Fruit fly (Drosophila melanogaster): ENCODE data around the gene Etl1.

Etl1 gene

DNA sequence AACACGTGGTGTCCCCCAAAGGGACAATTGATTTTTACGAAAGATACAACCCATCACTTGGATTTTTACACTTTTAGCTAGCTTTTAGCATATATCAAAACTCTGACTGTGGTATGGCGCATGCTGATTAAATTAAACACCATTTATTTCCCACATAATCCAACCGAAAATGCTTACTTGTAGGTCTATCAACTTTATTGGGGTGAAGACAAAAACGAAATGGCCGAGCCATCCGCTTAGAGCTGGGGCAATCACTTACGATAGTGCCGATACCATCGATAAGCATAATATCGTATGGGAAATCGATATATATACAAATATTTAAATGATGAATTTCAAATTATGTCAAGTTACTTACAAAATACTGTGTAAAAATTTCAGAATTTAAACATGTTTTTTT lies 15.1 kb downstream of the Etl1 start, which contains the start of gene RpS2:
RpS2 (minus strand) TSS at position 257 of the 400 bp plus-strand sequence.
- TF ChIP-seq CG17801 (GFP tag; optimal IDR thresholded peaks at IDR 0.05; ENCODE audit: partially characterized antibody) = peak; percentile 44

- TF ChIP-seq CG17801 (GFP tag; optimal IDR thresholded peaks at IDR 0.05; ENCODE audit: partially characterized antibody) = peak; percentile 86
These were observed 17.5 kb downstream of the Etl1 start, which contains the start of gene Bka for dm6 chr2L:9894871-9895364. Gene Bka, plus strand, starts transcription at chr2L:9895287.

dm6 chr2L:9894193-9894592 lies 18.2 kb downstream of the Etl1 start:
- no peak for TF ChIP-seq CG17801 (GFP tag; optimal IDR thresholded peaks at IDR 0.05; ENCODE audit: partially characterized antibody)

DNA sequence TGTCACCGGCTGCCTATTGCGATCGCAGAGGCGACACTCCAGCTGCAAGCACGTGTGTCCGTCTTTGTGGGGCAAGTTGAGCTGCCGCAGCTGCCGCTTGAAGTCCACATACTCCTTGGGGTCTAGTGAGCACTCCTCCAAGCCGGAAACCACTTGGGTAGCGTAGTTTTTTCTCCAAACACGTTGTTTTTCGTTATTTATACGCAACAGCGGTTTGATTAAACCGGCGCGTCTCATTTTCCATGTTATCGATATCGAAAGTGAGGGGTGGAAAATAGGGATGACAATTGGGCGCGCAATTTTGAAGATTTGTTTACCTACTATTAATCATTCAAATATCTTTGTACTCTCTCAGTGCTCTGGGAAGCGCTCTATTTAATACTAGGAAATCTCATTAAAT lies 19.2 kb downstream of the Etl1 start, which contains the start of gene mtDNA-helicase:
mtDNA-helicase (minus strand) TSS at position 264 of the 400 bp plus-strand sequence.
- TF ChIP-seq CG17801 (GFP tag; optimal IDR thresholded peaks at IDR 0.05; ENCODE audit: partially characterized antibody) = no peak

DNA sequence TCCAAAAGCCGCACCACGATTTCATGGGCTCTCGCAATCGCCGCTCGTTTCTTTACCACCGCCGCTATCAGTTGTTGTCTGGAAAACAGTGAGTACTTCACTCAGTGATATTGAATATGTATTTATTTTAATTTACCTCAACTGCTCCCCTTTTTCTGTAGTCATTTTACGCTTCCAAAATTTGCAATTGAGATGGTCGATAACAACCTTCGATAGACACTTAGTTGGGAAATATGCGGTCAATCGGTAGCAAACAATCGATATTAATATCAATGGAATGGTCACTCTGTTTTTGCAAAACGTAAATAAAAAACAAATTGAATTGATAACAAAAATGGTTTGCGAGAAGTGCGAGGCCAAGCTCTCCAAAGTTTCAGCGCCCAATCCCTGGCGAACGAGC lies 21.8 kb downstream of the Etl1 start, which contains the start of the genes CG34183 and CG4537:
CG34183 (minus strand) TSS at position 197 of the 400 bp plus-strand sequence.
CG4537 (plus strand) TSS at position 310 of the 400 bp plus-strand sequence.
- TF ChIP-seq CG17801 (GFP tag; optimal IDR thresholded peaks at IDR 0.05; ENCODE audit: partially characterized antibody) = peak; percentile 71

DNA sequence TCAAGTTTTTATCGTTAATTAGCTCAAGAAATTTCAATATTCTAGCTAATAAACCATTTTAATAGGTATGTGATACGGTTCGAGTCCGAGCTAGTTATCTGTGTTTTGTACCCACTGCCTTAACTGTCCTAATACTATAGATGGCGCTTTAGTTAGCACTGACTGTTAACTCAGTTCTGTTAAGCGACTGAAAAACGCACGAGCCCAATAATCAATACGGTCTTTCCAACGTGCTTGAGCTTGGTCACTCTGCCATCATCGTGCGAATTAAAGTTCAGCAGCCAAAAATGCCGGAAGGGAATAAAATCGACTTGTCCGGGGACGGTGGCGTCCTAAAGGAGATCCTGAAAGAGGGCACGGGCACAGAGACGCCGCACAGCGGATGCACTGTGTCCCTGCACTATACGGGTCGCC lies 24.5 kb downstream of the Etl1 start, which contains the start of gene Fkbp59:
Fkbp59 (plus strand) TSS at position 150 of the 414 bp plus-strand sequence.
- no peak for TF ChIP-seq CG17801 (GFP tag; optimal IDR thresholded peaks at IDR 0.05; ENCODE audit: partially characterized antibody)

DNA sequence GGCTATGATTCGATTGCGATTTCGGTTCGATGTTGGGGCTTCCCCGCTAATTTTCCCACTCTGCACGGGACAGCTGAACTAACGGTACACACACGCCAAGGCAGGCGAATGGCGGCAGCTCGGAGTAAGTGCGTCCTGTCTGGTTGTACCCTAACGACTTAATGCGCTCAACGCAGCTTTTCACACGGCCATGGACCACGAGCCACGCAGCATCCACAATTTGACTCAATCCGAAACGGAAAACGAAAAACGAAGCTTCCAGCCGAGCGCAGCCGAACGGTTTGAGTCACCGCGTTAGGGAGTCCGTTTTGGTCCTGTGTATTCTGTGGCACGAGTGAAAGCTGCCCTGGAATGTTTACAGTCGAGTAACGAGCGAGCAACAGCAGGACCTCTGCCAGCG lies 26.3 kb downstream of the Etl1 start, which contains the start of gene nAChRalpha6:
nAChRalpha6 (minus strand) TSS at position 165 of the 400 bp plus-strand sequence.
- no peak for TF ChIP-seq CG17801 (GFP tag; optimal IDR thresholded peaks at IDR 0.05; ENCODE audit: partially characterized antibody)

dm6 chr2L:9882393-9882971 lies 29.9 kb downstream of the Etl1 start:
- TF ChIP-seq CG17801 (GFP tag; optimal IDR thresholded peaks at IDR 0.05; ENCODE audit: partially characterized antibody) = no peak

DNA sequence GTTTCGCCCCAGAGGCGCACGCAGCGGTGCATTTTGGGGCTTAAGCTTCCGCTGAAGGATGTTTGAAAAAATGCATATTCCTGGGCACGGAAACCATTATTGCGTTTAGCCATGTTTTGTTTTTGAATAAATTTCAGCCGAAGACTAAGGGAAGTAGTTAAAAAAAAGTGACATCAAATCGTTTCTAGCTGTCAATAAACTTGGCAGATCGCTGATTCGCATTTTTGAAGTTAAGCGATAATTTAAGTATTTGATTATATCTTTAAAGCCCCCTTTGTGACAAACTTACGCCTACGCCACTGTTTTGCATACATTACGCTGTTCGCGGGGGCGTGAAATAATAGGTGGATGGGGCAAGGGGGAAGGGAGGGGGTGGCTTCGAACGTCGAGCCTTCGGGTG lies 48.1 kb downstream of the Etl1 start:
- TF ChIP-seq CG17801 (GFP tag; optimal IDR thresholded peaks at IDR 0.05; ENCODE audit: partially characterized antibody) = no peak

- no peak for TF ChIP-seq CG17801 (GFP tag; optimal IDR thresholded peaks at IDR 0.05; ENCODE audit: partially characterized antibody)
These were observed 48.9 kb downstream of the Etl1 start for dm6 chr2L:9863479-9863878.

DNA sequence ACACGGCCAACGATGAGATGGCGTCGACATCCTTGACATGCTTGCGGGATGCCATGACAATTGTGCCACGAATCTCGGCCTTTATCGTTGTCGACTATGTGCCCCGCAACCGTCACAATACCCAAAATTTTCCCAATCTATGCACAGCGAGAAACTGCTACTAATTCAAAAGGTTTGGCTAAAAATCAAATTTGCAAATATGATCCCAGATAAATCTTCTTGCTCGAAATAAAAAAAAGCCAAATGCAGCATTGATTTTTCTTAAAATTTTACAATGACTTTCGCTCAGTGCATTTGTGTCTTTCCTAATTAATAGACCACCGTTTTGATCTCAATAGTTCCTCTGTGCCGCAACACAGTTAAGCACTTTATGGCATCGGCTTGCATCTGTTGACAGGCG lies 49.4 kb downstream of the Etl1 start:
- TF ChIP-seq CG17801 (GFP tag; optimal IDR thresholded peaks at IDR 0.05; ENCODE audit: partially characterized antibody) = no peak

All from ovary, adult (tissue).